Fruit fly (Drosophila melanogaster) Kc167 (cell line): ENCODE measurements around the gene CG33688.

ENCODE experiments used
- Myc ChIP-seq: fragments of >200 bp; optimal IDR thresholded peaks from 2 replicates; lab custom pipeline; 2017; ENCODE audit warnings: missing external identifiers
- insv ChIP-seq: fragments of >200 bp; optimal IDR thresholded peaks from 3 replicates; lab custom pipeline; 2018; ENCODE audit warnings: missing external identifiers

DNA sequence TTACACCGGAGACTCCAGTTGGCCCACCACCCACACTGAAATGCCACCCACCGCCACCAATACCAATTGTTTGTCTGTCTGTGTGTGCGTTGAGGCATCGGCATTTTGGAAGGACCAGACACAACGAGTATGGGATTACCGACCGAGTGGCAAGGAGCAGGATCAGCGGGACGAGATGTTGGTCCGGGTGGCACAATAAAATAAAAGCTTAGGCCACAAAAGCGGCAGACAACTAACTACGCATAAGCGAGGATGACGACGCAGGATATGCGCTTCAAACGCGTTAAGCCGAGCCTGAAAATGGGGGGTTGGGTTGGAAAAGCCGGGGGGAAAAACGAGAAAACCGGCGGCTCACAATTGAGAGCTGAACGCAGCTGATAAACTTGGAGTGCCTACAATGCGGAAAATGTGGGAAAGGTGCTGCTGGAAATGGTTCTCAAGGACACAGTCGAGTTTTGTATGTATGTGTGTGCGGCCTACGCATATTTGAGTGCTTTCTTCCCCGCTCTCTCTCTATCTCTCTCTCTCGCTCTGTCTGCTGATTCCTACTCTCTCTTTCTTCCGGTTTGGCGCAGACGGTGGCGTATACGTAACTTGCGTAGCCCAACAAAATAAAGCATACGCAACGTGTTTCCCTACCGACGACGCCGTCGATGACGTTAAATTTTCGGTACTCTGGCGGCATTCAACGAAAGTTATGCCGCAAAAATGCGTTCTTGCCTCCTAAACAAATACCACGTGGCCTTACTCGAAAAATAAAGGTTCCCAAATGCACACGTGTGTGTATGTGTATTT is 6.3 kb upstream of the CG33688 start:
- TF ChIP-seq Myc (no peak), insv (lab: Kevin White, UChicago) (no peak)
